Worm (Caenorhabditis elegans): ENCODE data around the gene srd-50.

ce11 chrX:13466926-13467866 lies 14.4 kb downstream of the srd-50 start, which contains the start of gene col-183:
- TF ChIP-seq F13C5.2 (tag; optimal IDR thresholded peaks at IDR 0.05), result no peak
- no peak for TF ChIP-seq flt-1 (GFP tag; IDR thresholded peaks at IDR 0.05)
- no peak for TF ChIP-seq ets-7 (tag; optimal IDR thresholded peaks at IDR 0.05)
- TF ChIP-seq hmg-4 (GFP tag; optimal IDR thresholded peaks at IDR 0.05), result no peak
